Worm (Caenorhabditis elegans) whole organism, midembryonic: ENCODE measurements around the gene srg-8.

Source experiments
- T22C8.4 ChIP-seq: fragments of 200-800 bp; sonication (Bioruptor generic); IDR thresholded peaks from 2 replicates; pipeline ENCODE4 v1.3.6; 2022; ENCODE audit warnings: missing genetic modification characterization, missing compliant biosample characterization
- cog-1 ChIP-seq: sonication (generic microtip); optimal IDR thresholded peaks from 2 replicates; lab custom pipeline; 2016; ENCODE audit warnings: missing genetic modification characterization, missing compliant biosample characterization
- flt-1 ChIP-seq: fragments of 200-800 bp; sonication (Bioruptor generic); IDR thresholded peaks from 2 replicates; pipeline ENCODE4 v1.3.6; 2022; ENCODE audit warnings: missing genetic modification characterization, missing compliant biosample characterization
- klf-2 ChIP-seq: fragments of 200-800 bp; sonication (Bioruptor generic); conservative IDR thresholded peaks from 2 replicates; pipeline ENCODE4 v1.3.6; 2022; ENCODE audit warnings: missing genetic modification reagents, missing genetic modification characterization, missing compliant biosample characterization
- med-1 ChIP-seq: sonication (generic microtip); optimal IDR thresholded peaks from 2 replicates; lab custom pipeline; 2017; ENCODE audit warnings: missing genetic modification characterization, mild to moderate bottlenecking, missing compliant biosample characterization, antibody characterized with exemption, missing genetic modification reagents; ENCODE audit not compliant: insufficient read depth
- ref-1 ChIP-seq: fragments of 200-800 bp; sonication (Bioruptor generic); conservative IDR thresholded peaks from 2 replicates; pipeline ENCODE4 v1.3.6; 2022; ENCODE audit warnings: missing genetic modification reagents, missing genetic modification characterization, missing compliant biosample characterization
- tab-1 ChIP-seq: fragments of 200-800 bp; sonication (Bioruptor generic); IDR thresholded peaks from 2 replicates; pipeline ENCODE4 v1.3.6; 2022; ENCODE audit warnings: missing genetic modification characterization, missing compliant biosample characterization
- ztf-23 ChIP-seq: fragments of 200-800 bp; sonication (Bioruptor generic); IDR thresholded peaks from 2 replicates; pipeline ENCODE4 v1.3.6; 2022; ENCODE audit warnings: missing genetic modification reagents, missing genetic modification characterization, missing compliant biosample characterization
- ztf-29 ChIP-seq: fragments of 200-800 bp; sonication (Bioruptor generic); IDR thresholded peaks from 2 replicates; pipeline ENCODE4 v1.3.6; 2022; ENCODE audit warnings: missing genetic modification reagents, missing genetic modification characterization, missing compliant biosample characterization

DNA sequence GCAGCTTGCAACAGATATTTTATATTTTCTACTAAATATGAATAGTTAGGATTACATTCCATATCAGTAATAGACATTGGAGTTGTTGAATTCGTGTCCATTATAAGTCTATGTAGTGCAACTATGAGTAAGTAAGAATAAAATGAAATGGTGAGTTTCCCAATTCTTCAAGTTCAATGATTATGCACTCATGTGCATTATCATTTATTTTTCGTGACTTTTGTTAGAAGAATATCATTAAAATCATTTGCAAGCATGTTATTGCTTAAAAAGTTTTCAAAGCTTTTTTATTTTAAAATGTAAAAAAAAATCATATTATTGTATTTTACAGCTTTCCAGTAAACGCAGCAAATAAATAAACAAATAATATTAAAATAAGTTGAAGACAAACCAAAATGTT, 2.0 kb upstream of the srg-8 start, which contains the start of gene srg-9:
- TF ChIP-seq cog-1 (tag; lab: Kevin White, UChicago) = no peak
- TF ChIP-seq T22C8.4 (GFP tag; lab: Robert Waterston, UW) = no peak
- TF ChIP-seq tab-1 (GFP tag; lab: Robert Waterston, UW) = no peak
- TF ChIP-seq flt-1 (GFP tag; lab: Robert Waterston, UW) = no peak
- TF ChIP-seq med-1 (GFP tag; lab: Kevin White, UChicago) = no peak
- TF ChIP-seq klf-2 (GFP tag; lab: Robert Waterston, UW) = no peak
- no peak for TF ChIP-seq ztf-29 (GFP tag; lab: Robert Waterston, UW)
- TF ChIP-seq ref-1 (GFP tag; lab: Robert Waterston, UW) = no peak
- no peak for TF ChIP-seq ztf-23 (GFP tag; lab: Robert Waterston, UW)
